Fruit fly (Drosophila melanogaster) whole organism, embryonic: ENCODE measurements around the gene miple2.

Experiments
- Adf1 ChIP-seq: fragments of 200-800 bp; sonication (Bioruptor generic); IDR thresholded peaks from 2 replicates; pipeline ENCODE4 v1.3.6; 2022; ENCODE audit warnings: missing biosample characterization, missing genetic modification characterization
- Atf-2 ChIP-seq: fragments of 200-800 bp; sonication (Bioruptor generic); optimal IDR thresholded peaks from 2 replicates; lab custom pipeline; 2016; ENCODE audit warnings: missing biosample characterization, missing genetic modification characterization
- B-H1 ChIP-seq: fragments of 200-800 bp; sonication (Bioruptor generic); IDR thresholded peaks from 3 replicates; pipeline ENCODE4 v1.3.6; 2022; ENCODE audit warnings: missing biosample characterization, missing genetic modification characterization
- BEAF-32 ChIP-seq: fragments of 200-800 bp; sonication (Bioruptor generic); optimal IDR thresholded peaks from 3 replicates; lab custom pipeline; 2017; ENCODE audit warnings: missing biosample characterization, missing genetic modification characterization, mild to moderate bottlenecking, moderate library complexity, missing genetic modification reagents
- CG10274 ChIP-seq: fragments of 200-800 bp; sonication (Bioruptor generic); optimal IDR thresholded peaks from 3 replicates; lab custom pipeline; 2017; ENCODE audit warnings: missing biosample characterization, mild to moderate bottlenecking, missing genetic modification characterization
- CG11085 ChIP-seq: fragments of 200-800 bp; sonication (Bioruptor generic); IDR thresholded peaks from 2 replicates; pipeline ENCODE4 v1.3.6; 2022; ENCODE audit warnings: missing biosample characterization, missing genetic modification characterization
- CG11696 ChIP-seq: fragments of 200-800 bp; sonication (Bioruptor generic); IDR thresholded peaks from 2 replicates; pipeline ENCODE4 v1.3.6; 2022; ENCODE audit warnings: missing biosample characterization, missing genetic modification characterization
- CG12299 ChIP-seq: fragments of 200-800 bp; sonication (Bioruptor generic); optimal IDR thresholded peaks from 2 replicates; lab custom pipeline; 2018; ENCODE audit warnings: missing biosample characterization, mild to moderate bottlenecking, missing genetic modification characterization
- CG13287 ChIP-seq: fragments of 200-800 bp; sonication (Bioruptor generic); IDR thresholded peaks from 2 replicates; pipeline ENCODE4 v1.3.6; 2022; ENCODE audit warnings: missing biosample characterization, missing genetic modification characterization; ENCODE audit not compliant: partially characterized antibody
- CG14014 ChIP-seq: fragments of 200-800 bp; sonication (Bioruptor generic); IDR thresholded peaks from 2 replicates; pipeline ENCODE4 v1.3.6; 2022; ENCODE audit warnings: missing biosample characterization, missing genetic modification characterization
- CG14710 ChIP-seq: fragments of 200-800 bp; sonication (Bioruptor generic); optimal IDR thresholded peaks from 3 replicates; lab custom pipeline; 2019; ENCODE audit warnings: missing biosample characterization, mild to moderate bottlenecking, missing genetic modification characterization, moderate library complexity
- CG14860 ChIP-seq: fragments of 200-800 bp; sonication (Bioruptor generic); IDR thresholded peaks from 3 replicates; pipeline ENCODE4 v1.3.6; 2022; ENCODE audit warnings: missing biosample characterization, missing genetic modification characterization; ENCODE audit not compliant: partially characterized antibody
- CG17186 ChIP-seq: fragments of 200-800 bp; sonication (Bioruptor generic); optimal IDR thresholded peaks from 3 replicates; lab custom pipeline; 2017; ENCODE audit warnings: missing biosample characterization, missing genetic modification reagents, missing genetic modification characterization
- CG17612 ChIP-seq: fragments of 200-800 bp; sonication (Bioruptor generic); IDR thresholded peaks from 2 replicates; pipeline ENCODE4 v1.3.6; 2022; ENCODE audit warnings: missing biosample characterization, missing genetic modification characterization
- CG17829 ChIP-seq: fragments of 200-800 bp; optimal IDR thresholded peaks from 2 replicates; lab custom pipeline; 2019; ENCODE audit warnings: missing biosample characterization, mild to moderate bottlenecking, missing genetic modification characterization, moderate library complexity
- CG18764 ChIP-seq: fragments of 200-800 bp; sonication (Bioruptor generic); optimal IDR thresholded peaks from 3 replicates; lab custom pipeline; 2016; ENCODE audit warnings: missing biosample characterization, missing genetic modification characterization
- CG2712 ChIP-seq: fragments of 200-800 bp; optimal IDR thresholded peaks from 3 replicates; lab custom pipeline; 2019; ENCODE audit warnings: missing biosample characterization, mild to moderate bottlenecking, missing genetic modification characterization, moderate library complexity
- CG34376 ChIP-seq: fragments of 200-800 bp; sonication (Bioruptor generic); optimal IDR thresholded peaks from 2 replicates; lab custom pipeline; 2018; ENCODE audit warnings: missing biosample characterization, mild to moderate bottlenecking, missing genetic modification characterization
- CG34422 ChIP-seq: fragments of 200-800 bp; sonication (Bioruptor generic); IDR thresholded peaks from 3 replicates; pipeline ENCODE4 v1.3.6; 2022; ENCODE audit warnings: missing biosample characterization, missing genetic modification characterization
- CG43689 ChIP-seq: fragments of 200-800 bp; sonication (Bioruptor generic); IDR thresholded peaks from 2 replicates; pipeline ENCODE4 v1.3.6; 2022; ENCODE audit warnings: missing biosample characterization, missing genetic modification characterization
- CG7745 ChIP-seq: fragments of 200-800 bp; sonication (Bioruptor generic); optimal IDR thresholded peaks from 2 replicates; lab custom pipeline; 2018; ENCODE audit warnings: missing biosample characterization, mild to moderate bottlenecking, missing genetic modification characterization, moderate library complexity
- CG8359 ChIP-seq: fragments of 200-800 bp; sonication (Bioruptor generic); optimal IDR thresholded peaks from 2 replicates; lab custom pipeline; 2017; ENCODE audit warnings: missing biosample characterization, mild to moderate bottlenecking, missing genetic modification characterization, borderline replicate concordance
- CG8478 ChIP-seq: fragments of >200 bp; optimal IDR thresholded peaks from 2 replicates; lab custom pipeline; 2018
- CG9876 ChIP-seq: fragments of 200-800 bp; sonication (Bioruptor generic); optimal IDR thresholded peaks from 2 replicates; lab custom pipeline; 2016; ENCODE audit warnings: missing biosample characterization, missing genetic modification characterization
- CG9932 ChIP-seq: fragments of 200-800 bp; sonication (Bioruptor generic); IDR thresholded peaks from 2 replicates; pipeline ENCODE4 v1.3.6; 2022; ENCODE audit warnings: missing biosample characterization, missing genetic modification characterization
- CoRest ChIP-seq: fragments of 200-800 bp; sonication (Bioruptor generic); optimal IDR thresholded peaks from 3 replicates; lab custom pipeline; 2018; ENCODE audit warnings: missing biosample characterization, mild to moderate bottlenecking, missing genetic modification characterization, moderate library complexity
- D19B ChIP-seq: fragments of 200-800 bp; sonication (Bioruptor generic); optimal IDR thresholded peaks from 2 replicates; lab custom pipeline; 2017; ENCODE audit warnings: missing biosample characterization, mild to moderate bottlenecking, missing genetic modification characterization
- Dek ChIP-seq: fragments of 200-800 bp; sonication (Bioruptor generic); optimal IDR thresholded peaks from 3 replicates; lab custom pipeline; 2019; ENCODE audit warnings: missing biosample characterization, mild to moderate bottlenecking, missing genetic modification characterization, moderate library complexity
- Dip3 ChIP-seq: fragments of 200-800 bp; sonication (Bioruptor generic); optimal IDR thresholded peaks from 3 replicates; lab custom pipeline; 2016; ENCODE audit warnings: missing biosample characterization, missing genetic modification characterization
- Doc3 ChIP-seq: fragments of 200-800 bp; sonication (Bioruptor generic); IDR thresholded peaks from 3 replicates; pipeline ENCODE4 v1.3.6; 2022; ENCODE audit warnings: missing biosample characterization, missing genetic modification characterization; ENCODE audit not compliant: partially characterized antibody
- Eip74EF ChIP-seq, 2 experiments: fragments of 200-800 bp in 1 of 2; fragments of >200 bp in 1 of 2; sonication (Bioruptor generic) in 1 of 2; optimal IDR thresholded peaks; 2 replicates each; lab custom pipeline; 2017 to 2019; ENCODE audit warnings: missing biosample characterization in 2 of 2, missing genetic modification characterization in 2 of 2, mild to moderate bottlenecking in 1 of 2, moderate library complexity in 1 of 2
- HLH4C ChIP-seq: fragments of 200-800 bp; sonication (Bioruptor generic); IDR thresholded peaks from 3 replicates; pipeline ENCODE4 v1.3.6; 2022; ENCODE audit warnings: missing biosample characterization, missing genetic modification characterization; ENCODE audit not compliant: partially characterized antibody
- HmgZ ChIP-seq: fragments of 200-800 bp; sonication (Bioruptor generic); optimal IDR thresholded peaks from 2 replicates; lab custom pipeline; 2018; ENCODE audit warnings: missing biosample characterization, mild to moderate bottlenecking, missing genetic modification characterization
- Kr ChIP-seq: fragments of 200-800 bp; sonication (Bioruptor generic); optimal IDR thresholded peaks from 2 replicates; lab custom pipeline; 2017; ENCODE audit warnings: missing biosample characterization, mild to moderate bottlenecking, missing genetic modification characterization
- Med ChIP-seq: fragments of 200-800 bp; sonication (Bioruptor generic); peaks from one replicate; lab custom pipeline; 2016; ENCODE audit warnings: missing biosample characterization, missing genetic modification characterization, mild to moderate bottlenecking, inconsistent platforms, moderate library complexity
- Rfx ChIP-seq: fragments of 200-800 bp; sonication (Bioruptor generic); IDR thresholded peaks from 2 replicates; pipeline ENCODE4 v1.3.6; 2022; ENCODE audit warnings: missing biosample characterization, missing genetic modification characterization
- Sry-β ChIP-seq: fragments of 200-800 bp; sonication (Bioruptor generic); optimal IDR thresholded peaks from 2 replicates; lab custom pipeline; 2018; ENCODE audit warnings: missing biosample characterization, mild to moderate bottlenecking, missing genetic modification characterization, moderate library complexity
- Usf ChIP-seq: fragments of 200-800 bp; sonication (Bioruptor generic); optimal IDR thresholded peaks from 2 replicates; lab custom pipeline; 2017; ENCODE audit warnings: missing genotype, missing biosample characterization, missing genetic modification characterization
- abd-A ChIP-seq: fragments of 200-800 bp; sonication (Bioruptor generic); optimal IDR thresholded peaks from 3 replicates; lab custom pipeline; 2019; ENCODE audit warnings: missing biosample characterization, mild to moderate bottlenecking, missing genetic modification characterization, moderate library complexity
- aop ChIP-seq: fragments of 200-800 bp; sonication (Bioruptor generic); IDR thresholded peaks from 2 replicates; pipeline ENCODE4 v1.3.6; 2022; ENCODE audit warnings: missing biosample characterization, missing genetic modification characterization
- caup ChIP-seq: fragments of 200-800 bp; sonication (Bioruptor generic); optimal IDR thresholded peaks from 3 replicates; lab custom pipeline; 2017; ENCODE audit warnings: missing biosample characterization, mild to moderate bottlenecking, missing genetic modification characterization, moderate library complexity; ENCODE audit not compliant: severe bottlenecking
- crp ChIP-seq, 2 experiments: fragments of 200-800 bp; sonication (Bioruptor generic); optimal IDR thresholded peaks; 2 replicates in 1 of 2; 3 replicates in 1 of 2; lab custom pipeline; 2017; ENCODE audit warnings: missing biosample characterization in 2 of 2, missing genetic modification characterization in 2 of 2, mild to moderate bottlenecking in 1 of 2, moderate library complexity in 1 of 2
- grau ChIP-seq: fragments of 200-800 bp; optimal IDR thresholded peaks from 3 replicates; lab custom pipeline; 2019; ENCODE audit warnings: missing biosample characterization, mild to moderate bottlenecking, missing genetic modification characterization, moderate library complexity
- mam ChIP-seq: fragments of 200-800 bp; sonication (Bioruptor generic); optimal IDR thresholded peaks from 3 replicates; lab custom pipeline; 2016; ENCODE audit warnings: missing biosample characterization, missing genetic modification characterization
- mld ChIP-seq: fragments of 200-800 bp; sonication (Bioruptor generic); IDR thresholded peaks from 3 replicates; pipeline ENCODE4 v1.3.6; 2022; ENCODE audit warnings: missing biosample characterization, missing genetic modification characterization; ENCODE audit not compliant: partially characterized antibody
- nerfin-1 ChIP-seq: fragments of 200-800 bp; sonication (Bioruptor generic); optimal IDR thresholded peaks from 3 replicates; lab custom pipeline; 2019; ENCODE audit warnings: missing biosample characterization, mild to moderate bottlenecking, missing genetic modification characterization, moderate library complexity
- peb ChIP-seq: fragments of 200-800 bp; sonication (Bioruptor generic); IDR thresholded peaks from 2 replicates; pipeline ENCODE4 v1.3.6; 2022; ENCODE audit warnings: missing biosample characterization, missing genetic modification characterization
- sd ChIP-seq: fragments of 200-800 bp; sonication (Bioruptor generic); optimal IDR thresholded peaks from 3 replicates; lab custom pipeline; 2018; ENCODE audit warnings: missing biosample characterization, mild to moderate bottlenecking, missing genetic modification characterization, moderate library complexity
- sna ChIP-seq: fragments of 200-800 bp; sonication (Bioruptor generic); IDR thresholded peaks from 2 replicates; pipeline ENCODE4 v1.3.6; 2022; ENCODE audit warnings: missing biosample characterization, missing genetic modification characterization; ENCODE audit not compliant: partially characterized antibody

The miple2 gene

DNA sequence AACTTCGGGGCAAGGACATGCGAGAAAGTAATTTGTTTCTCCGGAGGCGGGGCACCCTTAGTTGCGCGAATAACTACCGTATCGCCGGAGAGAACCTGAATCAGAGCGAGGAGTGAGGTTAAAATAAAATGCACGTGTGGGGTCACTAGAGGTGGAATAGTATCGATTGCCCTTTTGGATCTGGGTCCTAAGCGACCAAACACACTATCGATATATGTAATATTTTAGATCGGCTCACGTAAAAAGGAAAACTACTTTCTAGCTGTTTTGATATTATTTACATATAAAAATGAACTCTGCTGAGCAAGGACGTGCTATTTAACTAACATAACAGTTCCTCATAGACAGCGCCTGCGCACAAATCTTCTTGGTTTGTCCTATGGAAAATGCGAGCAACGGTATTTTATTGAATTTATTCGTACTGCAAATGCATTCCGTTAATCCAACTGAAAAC, 8.2 kb upstream of the miple2 start (continued):
- no peak for TF ChIP-seq CG18764
- no peak for TF ChIP-seq CG8478
- no peak for TF ChIP-seq B-H1 (GFP tag; lab: Robert Waterston, UW)
- TF ChIP-seq crp (GFP tag; optimal IDR thresholded peaks at IDR 0.05; lab: Kevin White, UChicago): peak in 1 of 2 experiments; percentile 37
- peak; percentile 90 for TF ChIP-seq CG13287
- TF ChIP-seq Doc3: peak; percentile 73; the same call in 2 of the 3 replicates
- no peak for TF ChIP-seq CG2712
- TF ChIP-seq CG9932 (GFP tag; lab: Robert Waterston, UW): peak; percentile 32; the same call in 1 of the 2 replicates
- TF ChIP-seq CG34376 (GFP tag; lab: Kevin White, UChicago): peak; percentile 43
- peak; percentile 71 for TF ChIP-seq CG14860 (GFP tag; lab: Robert Waterston, UW)
- TF ChIP-seq D19B: no peak
- no peak for TF ChIP-seq peb (GFP tag; lab: Robert Waterston, UW)
- TF ChIP-seq Kr: no peak
- peak; percentile 28 for TF ChIP-seq CG14710 (tag; lab: Kevin White, UChicago)
- TF ChIP-seq Eip74EF (GFP tag; optimal IDR thresholded peaks at IDR 0.05; lab: Kevin White, UChicago): no peak
- no peak for TF ChIP-seq CoRest
- 0 out of 2 replicates have a peak, but pooled peaks have one; percentile 7 for TF ChIP-seq Adf1 (GFP tag; lab: Robert Waterston, UW)
- TF ChIP-seq Usf (GFP tag; lab: Kevin White, UChicago): no peak
- TF ChIP-seq CG12299 (tag; lab: Kevin White, UChicago): peak; percentile 2
- TF ChIP-seq Rfx: peak; percentile 43; the same call in 1 of the 2 replicates
- TF ChIP-seq BEAF-32: peak; percentile 85
- TF ChIP-seq CG11085 (GFP tag; lab: Robert Waterston, UW): no peak
- TF ChIP-seq mld (GFP tag; lab: Robert Waterston, UW): peak; percentile 55; the same call in 1 of the 3 replicates
- no peak for TF ChIP-seq mam (GFP tag; lab: Kevin White, UChicago)
- TF ChIP-seq CG8359: no peak
- no peak for TF ChIP-seq CG7745 (tag; lab: Kevin White, UChicago)
- TF ChIP-seq aop: no peak
- TF ChIP-seq caup (GFP tag; lab: Kevin White, UChicago): peak; percentile 1
- peak; percentile 87 for TF ChIP-seq nerfin-1
- no peak for TF ChIP-seq Dip3 (GFP tag; lab: Kevin White, UChicago)
- no peak for TF ChIP-seq CG10274 (GFP tag; lab: Kevin White, UChicago)
- no peak for TF ChIP-seq CG17186 (GFP tag; lab: Kevin White, UChicago)
- TF ChIP-seq HLH4C (GFP tag; lab: Robert Waterston, UW): peak; percentile 70
- TF ChIP-seq CG43689: no peak
- no peak for TF ChIP-seq abd-A (tag; lab: Kevin White, UChicago)
- no peak for TF ChIP-seq Atf-2 (GFP tag; lab: Kevin White, UChicago)
- TF ChIP-seq CG14014 (GFP tag; lab: Robert Waterston, UW): no peak
- peak; percentile 24 for TF ChIP-seq sd (tag; lab: Kevin White, UChicago)
- TF ChIP-seq CG9876: no peak
- no peak for TF ChIP-seq CG17612
- no peak for TF ChIP-seq Dek
- TF ChIP-seq Med: peak; percentile 79
- no peak for TF ChIP-seq Sry-β (GFP tag; lab: Kevin White, UChicago)
- no peak for TF ChIP-seq CG11696 (GFP tag; lab: Robert Waterston, UW)
- TF ChIP-seq sna (GFP tag; lab: Robert Waterston, UW): peak; percentile 80
- peak; percentile 65; the same call in 1 of the 3 replicates for TF ChIP-seq CG34422 (GFP tag; lab: Robert Waterston, UW)
- peak; percentile 7 for TF ChIP-seq CG17829 (tag; lab: Kevin White, UChicago)
- no peak for TF ChIP-seq grau (tag; lab: Kevin White, UChicago)
- TF ChIP-seq HmgZ (tag; lab: Kevin White, UChicago): peak; percentile 9
